Fruit fly (Drosophila melanogaster): Measurements from ENCODE around the gene Brf.

dm6 chr3R:17346212-17346611 is 44.9 kb downstream of the Brf start:
- no peak for TF ChIP-seq toe (GFP tag; optimal IDR thresholded peaks at IDR 0.05)
- TF ChIP-seq CG7101 (tag; optimal IDR thresholded peaks at IDR 0.05): no peak
- no peak for TF ChIP-seq Crg-1 (GFP tag; optimal IDR thresholded peaks at IDR 0.05)
- no peak for TF ChIP-seq tj (GFP tag; optimal IDR thresholded peaks at IDR 0.05)
